Fruit fly (Drosophila melanogaster) whole organism, embryonic: ENCODE measurements around the gene CIA30.

Experiments used
- CG10565 ChIP-seq: fragments of 200-800 bp; sonication (Bioruptor generic); optimal IDR thresholded peaks from 3 replicates; lab custom pipeline; 2016; ENCODE audit warnings: missing biosample characterization, mild to moderate bottlenecking, missing genetic modification characterization
- CG10654 ChIP-seq: fragments of 200-800 bp; sonication (Bioruptor generic); optimal IDR thresholded peaks from 2 replicates; lab custom pipeline; 2016; ENCODE audit warnings: missing biosample characterization, missing genetic modification characterization
- CG13123 ChIP-seq: fragments of 200-800 bp; sonication (Bioruptor generic); optimal IDR thresholded peaks from 2 replicates; lab custom pipeline; 2016; ENCODE audit warnings: missing biosample characterization, missing genetic modification characterization
- CG13287 ChIP-seq: fragments of 200-800 bp; sonication (Bioruptor generic); IDR thresholded peaks from 2 replicates; pipeline ENCODE4 v1.3.6; 2022; ENCODE audit warnings: missing biosample characterization, missing genetic modification characterization; ENCODE audit not compliant: partially characterized antibody
- CG13424 ChIP-seq: fragments of 200-800 bp; sonication (Bioruptor generic); optimal IDR thresholded peaks from 2 replicates; lab custom pipeline; 2019; ENCODE audit warnings: missing biosample characterization, mild to moderate bottlenecking, missing genetic modification characterization, moderate library complexity
- CG14441 ChIP-seq: fragments of 200-800 bp; sonication (Bioruptor generic); IDR thresholded peaks from 2 replicates; pipeline ENCODE4 v1.3.6; 2022; ENCODE audit warnings: missing biosample characterization, missing genetic modification characterization
- CG14710 ChIP-seq: fragments of 200-800 bp; sonication (Bioruptor generic); optimal IDR thresholded peaks from 3 replicates; lab custom pipeline; 2019; ENCODE audit warnings: missing biosample characterization, mild to moderate bottlenecking, missing genetic modification characterization, moderate library complexity
- CG17568 ChIP-seq: fragments of 200-800 bp; sonication (Bioruptor generic); optimal IDR thresholded peaks from 2 replicates; lab custom pipeline; 2018; ENCODE audit warnings: missing biosample characterization, mild to moderate bottlenecking, missing genetic modification characterization, moderate library complexity
- CG18764 ChIP-seq: fragments of 200-800 bp; sonication (Bioruptor generic); optimal IDR thresholded peaks from 3 replicates; lab custom pipeline; 2016; ENCODE audit warnings: missing biosample characterization, missing genetic modification characterization
- CG31365 ChIP-seq: fragments of 200-800 bp; sonication (Bioruptor generic); optimal IDR thresholded peaks from 2 replicates; lab custom pipeline; 2018; ENCODE audit warnings: missing biosample characterization, mild to moderate bottlenecking, missing genetic modification characterization
- CG31388 ChIP-seq: fragments of 200-800 bp; sonication (Bioruptor generic); optimal IDR thresholded peaks from 2 replicates; lab custom pipeline; 2016; ENCODE audit warnings: missing biosample characterization, missing genetic modification characterization
- CG7928 ChIP-seq: fragments of 200-800 bp; sonication (Bioruptor generic); optimal IDR thresholded peaks from 2 replicates; lab custom pipeline; 2017; ENCODE audit warnings: missing biosample characterization, mild to moderate bottlenecking, missing genetic modification characterization
- CG8924 ChIP-seq: fragments of 200-800 bp; optimal IDR thresholded peaks from 3 replicates; lab custom pipeline; 2019; ENCODE audit warnings: missing biosample characterization, mild to moderate bottlenecking, missing genetic modification characterization, moderate library complexity
- CG9609 ChIP-seq: fragments of 200-800 bp; sonication (Bioruptor generic); optimal IDR thresholded peaks from 3 replicates; lab custom pipeline; 2016; ENCODE audit warnings: missing biosample characterization, missing genetic modification characterization
- Dfd ChIP-seq, 2 experiments: fragments of >200 bp; optimal IDR thresholded peaks; 2 replicates each; lab custom pipeline; 2017; ENCODE audit warnings: missing biosample characterization in 2 of 2, missing genetic modification characterization in 2 of 2
- Fer2 ChIP-seq: fragments of 200-800 bp; sonication (Bioruptor generic); optimal IDR thresholded peaks from 2 replicates; lab custom pipeline; 2018; ENCODE audit warnings: missing biosample characterization, mild to moderate bottlenecking, missing genetic modification characterization, moderate library complexity
- HmgZ ChIP-seq: fragments of 200-800 bp; sonication (Bioruptor generic); optimal IDR thresholded peaks from 2 replicates; lab custom pipeline; 2018; ENCODE audit warnings: missing biosample characterization, mild to moderate bottlenecking, missing genetic modification characterization
- Hr78 ChIP-seq, 2 experiments: fragments of 200-800 bp in 1 of 2; fragments of >200 bp in 1 of 2; sonication (Bioruptor generic) in 1 of 2; optimal IDR thresholded peaks; 2 replicates each; lab custom pipeline; 2017 to 2019; ENCODE audit warnings: missing biosample characterization in 2 of 2, missing genetic modification characterization in 2 of 2, mild to moderate bottlenecking in 1 of 2, moderate library complexity in 1 of 2
- Kr ChIP-seq: fragments of 200-800 bp; sonication (Bioruptor generic); optimal IDR thresholded peaks from 2 replicates; lab custom pipeline; 2017; ENCODE audit warnings: missing biosample characterization, mild to moderate bottlenecking, missing genetic modification characterization
- Mes4 ChIP-seq: fragments of 200-800 bp; sonication (Bioruptor generic); optimal IDR thresholded peaks from 2 replicates; lab custom pipeline; 2016; ENCODE audit warnings: missing biosample characterization, missing genetic modification characterization
- Nf-YC ChIP-seq: fragments of 200-800 bp; optimal IDR thresholded peaks from 3 replicates; lab custom pipeline; 2019; ENCODE audit warnings: missing biosample characterization, mild to moderate bottlenecking, missing genetic modification characterization, moderate library complexity
- Sin3A ChIP-seq: fragments of >200 bp; optimal IDR thresholded peaks from 2 replicates; lab custom pipeline; 2018
- Spps ChIP-seq: fragments of 200-800 bp; sonication (Bioruptor generic); optimal IDR thresholded peaks from 2 replicates; lab custom pipeline; 2018; ENCODE audit warnings: missing biosample characterization, mild to moderate bottlenecking, missing genetic modification characterization
- Sry-β ChIP-seq: fragments of 200-800 bp; sonication (Bioruptor generic); optimal IDR thresholded peaks from 2 replicates; lab custom pipeline; 2018; ENCODE audit warnings: missing biosample characterization, mild to moderate bottlenecking, missing genetic modification characterization, moderate library complexity
- Taf1 ChIP-seq: fragments of 200-800 bp; sonication (Bioruptor generic); IDR thresholded peaks from 2 replicates; pipeline ENCODE4 v1.3.6; 2022; ENCODE audit warnings: missing biosample characterization, missing genetic modification characterization
- bab2 ChIP-seq: fragments of 200-800 bp; sonication (Bioruptor generic); optimal IDR thresholded peaks from 2 replicates; lab custom pipeline; 2016; ENCODE audit warnings: missing biosample characterization, missing genetic modification characterization
- bigmax ChIP-seq: fragments of 200-800 bp; sonication (Bioruptor generic); optimal IDR thresholded peaks from 2 replicates; lab custom pipeline; 2018; ENCODE audit warnings: missing biosample characterization, mild to moderate bottlenecking, missing genetic modification characterization
- cad ChIP-seq: fragments of >200 bp; optimal IDR thresholded peaks from 2 replicates; lab custom pipeline; 2017; ENCODE audit warnings: missing biosample characterization, missing genetic modification characterization
- cato ChIP-seq: fragments of 200-800 bp; sonication (Bioruptor generic); optimal IDR thresholded peaks from 2 replicates; lab custom pipeline; 2016; ENCODE audit warnings: missing biosample characterization, missing genetic modification characterization, borderline replicate concordance
- chif ChIP-seq, 2 experiments: fragments of 200-800 bp; sonication (Bioruptor generic); optimal IDR thresholded peaks; 3 replicates each; lab custom pipeline; 2016; ENCODE audit warnings: missing biosample characterization in 2 of 2, missing genetic modification characterization in 2 of 2
- crp ChIP-seq, 2 experiments: fragments of 200-800 bp; sonication (Bioruptor generic); optimal IDR thresholded peaks; 2 replicates in 1 of 2; 3 replicates in 1 of 2; lab custom pipeline; 2017; ENCODE audit warnings: missing biosample characterization in 2 of 2, missing genetic modification characterization in 2 of 2, mild to moderate bottlenecking in 1 of 2, moderate library complexity in 1 of 2
- dimm ChIP-seq: fragments of 200-800 bp; sonication (Bioruptor generic); IDR thresholded peaks from 2 replicates; pipeline ENCODE4 v1.3.6; 2022; ENCODE audit warnings: missing biosample characterization, missing genetic modification characterization
- en ChIP-seq: fragments of 200-800 bp; sonication (Bioruptor generic); optimal IDR thresholded peaks from 2 replicates; lab custom pipeline; 2016; ENCODE audit warnings: missing biosample characterization, missing genetic modification characterization
- eve ChIP-seq, 2 experiments: fragments of >200 bp; optimal IDR thresholded peaks; 2 replicates each; lab custom pipeline; 2017; ENCODE audit warnings: missing biosample characterization in 2 of 2, missing genetic modification characterization in 2 of 2
- ewg ChIP-seq: fragments of 200-800 bp; sonication (Bioruptor generic); optimal IDR thresholded peaks from 3 replicates; lab custom pipeline; 2017; ENCODE audit warnings: mild to moderate bottlenecking, missing biosample characterization, missing genetic modification reagents, missing genetic modification characterization
- exex ChIP-seq: fragments of 200-800 bp; sonication (Bioruptor generic); optimal IDR thresholded peaks from 4 replicates; lab custom pipeline; 2018; ENCODE audit warnings: missing biosample characterization, mild to moderate bottlenecking, missing genetic modification characterization, moderate library complexity
- fu2 ChIP-seq: fragments of 200-800 bp; sonication (Bioruptor generic); optimal IDR thresholded peaks from 2 replicates; lab custom pipeline; 2016; ENCODE audit warnings: missing biosample characterization, missing genetic modification characterization
- gfzf ChIP-seq: fragments of 200-800 bp; sonication (Bioruptor generic); optimal IDR thresholded peaks from 2 replicates; lab custom pipeline; 2016; ENCODE audit warnings: missing biosample characterization, mild to moderate bottlenecking, missing genetic modification characterization, moderate library complexity
- hb ChIP-seq: fragments of 200-800 bp; sonication (Bioruptor generic); IDR thresholded peaks from 3 replicates; pipeline ENCODE4 v1.3.6; 2022; ENCODE audit warnings: missing biosample characterization, missing genetic modification characterization; ENCODE audit not compliant: partially characterized antibody
- hbn ChIP-seq: fragments of 200-800 bp; sonication (Bioruptor generic); IDR thresholded peaks from 2 replicates; pipeline ENCODE4 v1.3.6; 2022; ENCODE audit warnings: missing biosample characterization, missing genetic modification characterization; ENCODE audit not compliant: partially characterized antibody
- nmo ChIP-seq: fragments of 200-800 bp; sonication (Bioruptor generic); optimal IDR thresholded peaks from 2 replicates; lab custom pipeline; 2018; ENCODE audit warnings: missing biosample characterization, mild to moderate bottlenecking, missing genetic modification characterization, moderate library complexity
- prd ChIP-seq, 3 experiments: fragments of >200 bp in 2 of 3; fragments of 200-800 bp in 1 of 3; sonication (Bioruptor generic) in 1 of 3; optimal IDR thresholded peaks in 2 of 3; IDR thresholded peaks in 1 of 3; 2 replicates in 2 of 3; 3 replicates in 1 of 3; pipeline versions ENCODE4 v1.3.6 to Lab custom; 2017 to 2022; ENCODE audit warnings: missing biosample characterization in 1 of 3, missing genetic modification characterization in 1 of 3
- repo ChIP-seq: fragments of 200-800 bp; sonication (Bioruptor generic); optimal IDR thresholded peaks from 2 replicates; lab custom pipeline; 2016; ENCODE audit warnings: missing biosample characterization, missing genetic modification characterization
- salm ChIP-seq: fragments of 200-800 bp; sonication (Bioruptor generic); optimal IDR thresholded peaks from 2 replicates; lab custom pipeline; 2018; ENCODE audit warnings: missing biosample characterization, mild to moderate bottlenecking, missing genetic modification characterization
- sima ChIP-seq: fragments of 200-800 bp; sonication (Bioruptor generic); optimal IDR thresholded peaks from 2 replicates; lab custom pipeline; 2016; ENCODE audit warnings: missing biosample characterization, missing genetic modification characterization
- stc ChIP-seq: fragments of 200-800 bp; sonication (Bioruptor generic); IDR thresholded peaks from 2 replicates; pipeline ENCODE4 v1.3.6; 2022; ENCODE audit warnings: missing biosample characterization, missing genetic modification characterization
- tll ChIP-seq, 2 experiments: fragments of 200-800 bp in 1 of 2; fragments of >200 bp in 1 of 2; sonication (Bioruptor generic) in 1 of 2; optimal IDR thresholded peaks; 2 replicates each; lab custom pipeline; 2017 to 2019; ENCODE audit warnings: missing biosample characterization in 2 of 2, missing genetic modification characterization in 2 of 2, mild to moderate bottlenecking in 1 of 2, moderate library complexity in 1 of 2
- twi ChIP-seq: fragments of 200-800 bp; optimal IDR thresholded peaks from 2 replicates; lab custom pipeline; 2019; ENCODE audit warnings: missing biosample characterization, mild to moderate bottlenecking, missing genetic modification characterization, moderate library complexity

CIA30 gene

dm6 chr3R:29786016-29786996 lies 49.5 kb downstream of the CIA30 start (continued):
- TF ChIP-seq CG31388 (GFP tag; lab: Kevin White, UChicago) (no peak), salm (tag; lab: Kevin White, UChicago) (no peak), eve (GFP tag; optimal IDR thresholded peaks at IDR 0.05; lab: Kevin White, UChicago) (no peak), gfzf (no peak), bab2 (peak; percentile 18), CG7928 (GFP tag; lab: Kevin White, UChicago) (no peak), crp (GFP tag; optimal IDR thresholded peaks at IDR 0.05; lab: Kevin White, UChicago) (no peak), Nf-YC (no peak), Taf1 (GFP tag; lab: Robert Waterston, UW) (no peak), prd (optimal IDR thresholded peaks at IDR 0.05; lab: Kevin White, UChicago) (no peak), prd (GFP tag; IDR thresholded peaks at IDR 0.05; lab: Robert Waterston, UW) (peak; percentile 49; the same call in 1 of the 3 replicates), CG10654 (GFP tag; lab: Kevin White, UChicago) (no peak), hb (GFP tag; lab: Robert Waterston, UW) (no peak), CG18764 (no peak), en (GFP tag; lab: Kevin White, UChicago) (no peak), CG31365 (tag; lab: Kevin White, UChicago) (no peak), Mes4 (GFP tag; lab: Kevin White, UChicago) (no peak), ewg (GFP tag; lab: Kevin White, UChicago) (no peak), cato (GFP tag; lab: Kevin White, UChicago) (no peak), Kr (GFP tag; lab: Kevin White, UChicago) (no peak), Sry-β (GFP tag; lab: Kevin White, UChicago) (no peak), fu2 (GFP tag; lab: Kevin White, UChicago) (no peak), Sin3A (lab: Kevin White, UChicago) (no peak), chif (GFP tag; optimal IDR thresholded peaks at IDR 0.05; lab: Kevin White, UChicago) (no peak), CG13123 (GFP tag; lab: Kevin White, UChicago) (no peak), repo (GFP tag; lab: Kevin White, UChicago) (no peak), cad (GFP tag; lab: Kevin White, UChicago) (no peak), hbn (no peak), sima (GFP tag; lab: Kevin White, UChicago) (no peak), CG13287 (GFP tag; lab: Robert Waterston, UW) (no peak), exex (no peak), stc (GFP tag; lab: Robert Waterston, UW) (no peak), twi (no peak), tll (GFP tag; optimal IDR thresholded peaks at IDR 0.05; lab: Kevin White, UChicago) (no peak), nmo (GFP tag; lab: Kevin White, UChicago) (no peak), CG17568 (GFP tag; lab: Kevin White, UChicago) (no peak), HmgZ (tag; lab: Kevin White, UChicago) (no peak), CG8924 (tag; lab: Kevin White, UChicago) (no peak), CG14710 (tag; lab: Kevin White, UChicago) (no peak), Fer2 (tag; lab: Kevin White, UChicago) (no peak), CG10565 (GFP tag; lab: Kevin White, UChicago) (no peak), Dfd (GFP tag; optimal IDR thresholded peaks at IDR 0.05; lab: Kevin White, UChicago) (no peak), dimm (GFP tag; lab: Robert Waterston, UW) (no peak), CG14441 (GFP tag; lab: Robert Waterston, UW) (peak; percentile 56), bigmax (GFP tag; lab: Kevin White, UChicago) (no peak), Hr78 (GFP tag; optimal IDR thresholded peaks at IDR 0.05; lab: Kevin White, UChicago) (no peak), Spps (tag; lab: Kevin White, UChicago) (no peak), CG9609 (GFP tag; lab: Kevin White, UChicago) (no peak), CG13424 (tag; lab: Kevin White, UChicago) (no peak)
